ENCODE assay signal across 1 fruit fly cellular context in the genomic region with DNA sequence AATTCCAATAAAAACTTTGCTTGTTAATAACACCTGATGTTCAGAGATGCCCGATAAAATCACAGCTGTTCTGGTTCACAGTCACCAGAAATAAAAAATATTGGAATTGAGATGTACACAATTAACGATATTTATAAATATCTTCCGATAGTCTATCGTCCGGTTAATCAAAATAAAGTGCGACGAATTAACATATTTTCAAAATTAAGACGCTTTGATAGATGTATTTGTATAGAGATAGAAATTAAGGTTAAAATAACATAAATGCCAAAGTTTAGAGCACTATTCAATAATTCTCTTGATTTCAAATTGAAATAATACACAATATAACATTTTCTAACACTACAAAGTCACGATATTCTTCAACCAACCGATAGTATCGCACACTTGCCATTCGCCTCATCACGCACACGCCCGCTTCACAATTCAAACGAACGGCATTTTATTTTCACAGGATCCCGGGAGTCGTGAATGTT.
TF ChIP-seq lines count a peak whose summit lies in the region.

Gene CG3281, minus strand, starts transcription at position 67 of the 476 bp plus-strand sequence.
Gene aurA, plus strand, starts transcription at position 386 of the 476 bp plus-strand sequence.

TF ChIP-seq in whole organism, embryonic, 481 proteins besides CTCF, POLR2A, EP300 and RAD21 (continued from another document and continues in another):
- TF ChIP-seq ase (GFP tag; IDR thresholded peaks at IDR 0.05; lab: Robert Waterston, UW) (peak; percentile 32; the same call in 1 of the 3 replicates), Sry-δ (GFP tag; optimal IDR thresholded peaks at IDR 0.05; lab: Kevin White, UChicago) (peak; percentile 97), CG10321 (GFP tag; IDR thresholded peaks at IDR 0.05; lab: Robert Waterston, UW) (no peak), Fer2 (tag; optimal IDR thresholded peaks at IDR 0.05; lab: Kevin White, UChicago) (peak; percentile 67), CG8944 (GFP tag; optimal IDR thresholded peaks at IDR 0.05; lab: Kevin White, UChicago) (peak; percentile 74), dmrt11E (tag; optimal IDR thresholded peaks at IDR 0.05; lab: Kevin White, UChicago) (peak; percentile 66), trem (tag; optimal IDR thresholded peaks at IDR 0.05; lab: Kevin White, UChicago) (peak; percentile 86), PHDP (tag; optimal IDR thresholded peaks at IDR 0.05; lab: Kevin White, UChicago) (peak; percentile 68), CG1602 (GFP tag; optimal IDR thresholded peaks at IDR 0.05; lab: Kevin White, UChicago) (peak; percentile 78), sima (GFP tag; optimal IDR thresholded peaks at IDR 0.05; lab: Kevin White, UChicago) (no peak), onecut (GFP tag; IDR thresholded peaks at IDR 0.05; lab: Robert Waterston, UW) (no peak), Mes4 (GFP tag; optimal IDR thresholded peaks at IDR 0.05; lab: Kevin White, UChicago) (peak; percentile 36), zfh1 (GFP tag; IDR thresholded peaks at IDR 0.05; lab: Robert Waterston, UW) (no peak), sd (tag; optimal IDR thresholded peaks at IDR 0.05; lab: Kevin White, UChicago) (peak; percentile 73), D19A (tag; optimal IDR thresholded peaks at IDR 0.05; lab: Kevin White, UChicago) (peak; percentile 24), unc-4 (GFP tag; IDR thresholded peaks at IDR 0.05; lab: Robert Waterston, UW; ENCODE audit: partially characterized antibody) (peak; percentile 96), CG11696 (GFP tag; IDR thresholded peaks at IDR 0.05; lab: Robert Waterston, UW) (no peak), sim (GFP tag; IDR thresholded peaks at IDR 0.05; lab: Robert Waterston, UW) (no peak), Bdp1 (GFP tag; optimal IDR thresholded peaks at IDR 0.05; lab: Kevin White, UChicago) (peak; percentile 47), CG11456 (GFP tag; IDR thresholded peaks at IDR 0.05; lab: Robert Waterston, UW) (0 out of 3 replicates have a peak, but pooled peaks have one; percentile 64), HLH54F (GFP tag; optimal IDR thresholded peaks at IDR 0.05; lab: Kevin White, UChicago) (peak; percentile 80), cad (GFP tag; optimal IDR thresholded peaks at IDR 0.05; lab: Kevin White, UChicago) (no peak), CG3281 (GFP tag; optimal IDR thresholded peaks at IDR 0.05; lab: Kevin White, UChicago) (peak; percentile 80), CG32532 (GFP tag; IDR thresholded peaks at IDR 0.05; lab: Robert Waterston, UW) (peak; percentile 72), GATAe (GFP tag; conservative IDR thresholded peaks at IDR 0.05; lab: Robert Waterston, UW) (no peak), CG10565 (GFP tag; optimal IDR thresholded peaks at IDR 0.05; lab: Kevin White, UChicago) (peak; percentile 20), usp (GFP tag; optimal IDR thresholded peaks at IDR 0.05; lab: Kevin White, UChicago) (no peak), pum (GFP tag; optimal IDR thresholded peaks at IDR 0.05; lab: Kevin White, UChicago) (peak; percentile 79), CG6765 (GFP tag; optimal IDR thresholded peaks at IDR 0.05; lab: Kevin White, UChicago) (peak; percentile 1), MTF-1 (GFP tag; optimal IDR thresholded peaks at IDR 0.05; lab: Kevin White, UChicago; ENCODE audit: borderline replicate concordance) (peak; percentile 7), Asciz (GFP tag; optimal IDR thresholded peaks at IDR 0.05; lab: Kevin White, UChicago) (no peak), CG7357 (GFP tag; IDR thresholded peaks at IDR 0.05; lab: Robert Waterston, UW) (peak; percentile 59; the same call in 1 of the 3 replicates), crp (GFP tag; optimal IDR thresholded peaks at IDR 0.05; lab: Kevin White, UChicago) (peak; percentile 94 to 96), fd96Cb (tag; optimal IDR thresholded peaks at IDR 0.05; lab: Kevin White, UChicago) (peak; percentile 24), B-H2 (GFP tag; optimal IDR thresholded peaks at IDR 0.05; lab: Kevin White, UChicago) (peak; percentile 58), CG16863 (GFP tag; optimal IDR thresholded peaks at IDR 0.05; lab: Kevin White, UChicago) (peak; percentile 50), CG31365 (tag; optimal IDR thresholded peaks at IDR 0.05; lab: Kevin White, UChicago) (no peak), Med (GFP tag; lab: Kevin White, UChicago) (peak; percentile 94), Ets65A (GFP tag; lab: Kevin White, UChicago) (peak; percentile 96), CG14667 (GFP tag; IDR thresholded peaks at IDR 0.05; lab: Robert Waterston, UW) (no peak), CG17829 (tag; optimal IDR thresholded peaks at IDR 0.05; lab: Kevin White, UChicago) (peak; percentile 76), CG42726 (GFP tag; IDR thresholded peaks at IDR 0.05; lab: Robert Waterston, UW; ENCODE audit: partially characterized antibody) (peak; percentile 84), Hsf (GFP tag; optimal IDR thresholded peaks at IDR 0.05; lab: Kevin White, UChicago) (peak; percentile 83), Max (GFP tag; optimal IDR thresholded peaks at IDR 0.05; lab: Kevin White, UChicago) (peak; percentile 69), HmgZ (tag; optimal IDR thresholded peaks at IDR 0.05; lab: Kevin White, UChicago) (peak; percentile 66), az2 (GFP tag; optimal IDR thresholded peaks at IDR 0.05; lab: Kevin White, UChicago) (peak; percentile 50), z (GFP tag; IDR thresholded peaks at IDR 0.05; lab: Robert Waterston, UW) (no peak), TFAM (GFP tag; optimal IDR thresholded peaks at IDR 0.05; lab: Kevin White, UChicago) (no peak), CG11085 (GFP tag; IDR thresholded peaks at IDR 0.05; lab: Robert Waterston, UW) (peak; percentile 46; the same call in 1 of the 2 replicates), Fer1 (GFP tag; optimal IDR thresholded peaks at IDR 0.05; lab: Kevin White, UChicago) (peak; percentile 62), Nf-YA (GFP tag; IDR thresholded peaks at IDR 0.05; lab: Robert Waterston, UW) (no peak), CG10543 (GFP tag; optimal IDR thresholded peaks at IDR 0.05; lab: Kevin White, UChicago) (peak; percentile 77), inv (GFP tag; IDR thresholded peaks at IDR 0.05; lab: Robert Waterston, UW; ENCODE audit: partially characterized antibody) (peak; percentile 97), Atf6 (GFP tag; IDR thresholded peaks at IDR 0.05; lab: Robert Waterston, UW) (peak; percentile 56), CG4360 (GFP tag; IDR thresholded peaks at IDR 0.05; lab: Robert Waterston, UW) (no peak), pita (GFP tag; optimal IDR thresholded peaks at IDR 0.05; lab: Kevin White, UChicago) (no peak), crc (GFP tag; optimal IDR thresholded peaks at IDR 0.05; lab: Kevin White, UChicago) (peak; percentile 68), ac (GFP tag; optimal IDR thresholded peaks at IDR 0.05; lab: Kevin White, UChicago) (no peak), gcm (GFP tag; optimal IDR thresholded peaks at IDR 0.05; lab: Kevin White, UChicago) (peak; percentile 49), lilli (GFP tag; optimal IDR thresholded peaks at IDR 0.05; lab: Kevin White, UChicago) (peak; percentile 79), Usf (GFP tag; optimal IDR thresholded peaks at IDR 0.05; lab: Kevin White, UChicago) (peak; percentile 31), BtbVII (GFP tag; optimal IDR thresholded peaks at IDR 0.05; lab: Kevin White, UChicago) (no peak), CG12219 (GFP tag; optimal IDR thresholded peaks at IDR 0.05; lab: Kevin White, UChicago) (no peak), CG8359 (GFP tag; optimal IDR thresholded peaks at IDR 0.05; lab: Kevin White, UChicago; ENCODE audit: borderline replicate concordance) (no peak), corto (GFP tag; optimal IDR thresholded peaks at IDR 0.05; lab: Kevin White, UChicago) (peak; percentile 7), Neu2 (GFP tag; optimal IDR thresholded peaks at IDR 0.05; lab: Kevin White, UChicago; ENCODE audit: borderline replicate concordance) (peak; percentile 28), phol (tag; optimal IDR thresholded peaks at IDR 0.05; lab: Kevin White, UChicago) (peak; percentile 87), CG13296 (GFP tag; optimal IDR thresholded peaks at IDR 0.05; lab: Kevin White, UChicago) (peak; percentile 51), MESR4 (GFP tag; optimal IDR thresholded peaks at IDR 0.05; lab: Kevin White, UChicago) (no peak), CG2678 (tag; optimal IDR thresholded peaks at IDR 0.05; lab: Kevin White, UChicago) (peak; percentile 76), Fer3 (tag; optimal IDR thresholded peaks at IDR 0.05; lab: Kevin White, UChicago) (peak; percentile 47), cas (GFP tag; IDR thresholded peaks at IDR 0.05; lab: Robert Waterston, UW) (peak; percentile 46; the same call in 1 of the 2 replicates), CG6689 (GFP tag; IDR thresholded peaks at IDR 0.05; lab: Robert Waterston, UW) (peak; percentile 35; the same call in 1 of the 2 replicates), chif (GFP tag; optimal IDR thresholded peaks at IDR 0.05; lab: Kevin White, UChicago) (peak; percentile 68 to 78), CG9609 (GFP tag; optimal IDR thresholded peaks at IDR 0.05; lab: Kevin White, UChicago) (peak; percentile 78), br (optimal IDR thresholded peaks at IDR 0.05; lab: Kevin White, UChicago) (no peak), CG34224 (GFP tag; IDR thresholded peaks at IDR 0.05; lab: Robert Waterston, UW; ENCODE audit: partially characterized antibody) (peak; percentile 94), CG34376 (GFP tag; optimal IDR thresholded peaks at IDR 0.05; lab: Kevin White, UChicago) (peak; percentile 72), CG2889 (GFP tag; IDR thresholded peaks at IDR 0.05; lab: Robert Waterston, UW) (no peak), sens (GFP tag; lab: Kevin White, UChicago) (peak; percentile 97), unpg (GFP tag; optimal IDR thresholded peaks at IDR 0.05; lab: Kevin White, UChicago) (peak; percentile 62), CG8478 (optimal IDR thresholded peaks at IDR 0.05; lab: Kevin White, UChicago) (no peak), CG3726 (GFP tag; IDR thresholded peaks at IDR 0.05; lab: Robert Waterston, UW) (no peak), CG31388 (GFP tag; optimal IDR thresholded peaks at IDR 0.05; lab: Kevin White, UChicago) (no peak), gsb-n (tag; optimal IDR thresholded peaks at IDR 0.05; lab: Kevin White, UChicago) (peak; percentile 67), dm (GFP tag; optimal IDR thresholded peaks at IDR 0.05; lab: Kevin White, UChicago) (peak; percentile 49), Ptx1 (GFP tag; IDR thresholded peaks at IDR 0.05; lab: Robert Waterston, UW) (peak; percentile 66), CG17328 (GFP tag; IDR thresholded peaks at IDR 0.05; lab: Robert Waterston, UW) (0 out of 2 replicates have a peak, but pooled peaks have one; percentile 5), CG10274 (GFP tag; optimal IDR thresholded peaks at IDR 0.05; lab: Kevin White, UChicago) (no peak), CG17359 (tag; optimal IDR thresholded peaks at IDR 0.05; lab: Kevin White, UChicago) (peak; percentile 60), lola (GFP tag; optimal IDR thresholded peaks at IDR 0.05; lab: Kevin White, UChicago) (peak in 1 of 3 experiments; percentile 80), bbx (GFP tag; IDR thresholded peaks at IDR 0.05; lab: Robert Waterston, UW; ENCODE audit: partially characterized antibody) (peak; percentile 92), so (GFP tag; IDR thresholded peaks at IDR 0.05; lab: Robert Waterston, UW) (no peak), MBD-R2 (GFP tag; IDR thresholded peaks at IDR 0.05; lab: Robert Waterston, UW) (peak; percentile 71), emc (GFP tag; optimal IDR thresholded peaks at IDR 0.05; lab: Kevin White, UChicago) (peak; percentile 73), ewg (GFP tag; optimal IDR thresholded peaks at IDR 0.05; lab: Kevin White, UChicago) (peak; percentile 46), CG13424 (tag; optimal IDR thresholded peaks at IDR 0.05; lab: Kevin White, UChicago) (peak; percentile 79), eyg (GFP tag; optimal IDR thresholded peaks at IDR 0.05; lab: Kevin White, UChicago) (peak; percentile 38), stwl (tag; optimal IDR thresholded peaks at IDR 0.05; lab: Kevin White, UChicago) (peak; percentile 92), lov (optimal IDR thresholded peaks at IDR 0.05; lab: Kevin White, UChicago) (no peak), lov (GFP tag; IDR thresholded peaks at IDR 0.05; lab: Robert Waterston, UW) (no peak), grau (tag; optimal IDR thresholded peaks at IDR 0.05; lab: Kevin White, UChicago) (peak; percentile 77), klu (GFP tag; IDR thresholded peaks at IDR 0.05; lab: Robert Waterston, UW) (peak; percentile 73), Dp (GFP tag; optimal IDR thresholded peaks at IDR 0.05; lab: Kevin White, UChicago) (peak; percentile 86), CG31441 (GFP tag; IDR thresholded peaks at IDR 0.05; lab: Robert Waterston, UW) (peak; percentile 94), al (GFP tag; IDR thresholded peaks at IDR 0.05; lab: Robert Waterston, UW) (peak; percentile 80), CG17361 (GFP tag; IDR thresholded peaks at IDR 0.05; lab: Robert Waterston, UW) (peak; percentile 87), CG32772 (GFP tag; IDR thresholded peaks at IDR 0.05; lab: Robert Waterston, UW) (0 out of 2 replicates have a peak, but pooled peaks have one; percentile 31), CG7745 (tag; optimal IDR thresholded peaks at IDR 0.05; lab: Kevin White, UChicago) (no peak), CG9817 (tag; optimal IDR thresholded peaks at IDR 0.05; lab: Kevin White, UChicago) (peak; percentile 82), dimm (GFP tag; IDR thresholded peaks at IDR 0.05; lab: Robert Waterston, UW) (no peak), CHES-1-like (GFP tag; optimal IDR thresholded peaks at IDR 0.05; lab: Kevin White, UChicago) (peak; percentile 78), sc (optimal IDR thresholded peaks at IDR 0.05; lab: Kevin White, UChicago) (no peak), sc (GFP tag; optimal IDR thresholded peaks at IDR 0.05; lab: Kevin White, UChicago) (no peak), sisA (GFP tag; IDR thresholded peaks at IDR 0.05; lab: Robert Waterston, UW) (peak; percentile 73), CG9876 (GFP tag; optimal IDR thresholded peaks at IDR 0.05; lab: Kevin White, UChicago) (peak; percentile 68), Xbp1 (GFP tag; optimal IDR thresholded peaks at IDR 0.05; lab: Kevin White, UChicago) (peak; percentile 81), row (GFP tag; IDR thresholded peaks at IDR 0.05; lab: Robert Waterston, UW) (peak; percentile 95), mam (GFP tag; optimal IDR thresholded peaks at IDR 0.05; lab: Kevin White, UChicago) (peak; percentile 85), Dip2 (GFP tag; IDR thresholded peaks at IDR 0.05; lab: Robert Waterston, UW) (no peak), CG11695 (GFP tag; IDR thresholded peaks at IDR 0.05; lab: Robert Waterston, UW) (peak; percentile 50; the same call in 1 of the 3 replicates), Nf-YB (GFP tag; optimal IDR thresholded peaks at IDR 0.05; lab: Kevin White, UChicago) (peak; percentile 45), bcd (GFP tag; optimal IDR thresholded peaks at IDR 0.05; lab: Kevin White, UChicago) (peak; percentile 68), CG1792 (GFP tag; optimal IDR thresholded peaks at IDR 0.05; lab: Kevin White, UChicago) (peak; percentile 66), tna (GFP tag; IDR thresholded peaks at IDR 0.05; lab: Robert Waterston, UW; ENCODE audit: partially characterized antibody) (peak; percentile 72)
